Worm (Caenorhabditis elegans) whole organism, early embryonic: ENCODE results near the gene C25F9.14.

Experiments used
- F13C5.2 ChIP-seq: sonication (generic microtip); optimal IDR thresholded peaks from 2 replicates; lab custom pipeline; 2017; ENCODE audit warnings: mild to moderate bottlenecking, missing genetic modification characterization, inconsistent platforms, missing compliant biosample characterization
- ama-1 ChIP-seq: fragments of 150-350 bp; optimal IDR thresholded peaks from 2 replicates; lab custom pipeline; 2014
- scrt-1 ChIP-seq: fragments of 200-800 bp; sonication (Bioruptor generic); IDR thresholded peaks from 2 replicates; pipeline ENCODE4 v1.3.6; 2022; ENCODE audit warnings: missing genetic modification characterization, missing compliant biosample characterization

DNA sequence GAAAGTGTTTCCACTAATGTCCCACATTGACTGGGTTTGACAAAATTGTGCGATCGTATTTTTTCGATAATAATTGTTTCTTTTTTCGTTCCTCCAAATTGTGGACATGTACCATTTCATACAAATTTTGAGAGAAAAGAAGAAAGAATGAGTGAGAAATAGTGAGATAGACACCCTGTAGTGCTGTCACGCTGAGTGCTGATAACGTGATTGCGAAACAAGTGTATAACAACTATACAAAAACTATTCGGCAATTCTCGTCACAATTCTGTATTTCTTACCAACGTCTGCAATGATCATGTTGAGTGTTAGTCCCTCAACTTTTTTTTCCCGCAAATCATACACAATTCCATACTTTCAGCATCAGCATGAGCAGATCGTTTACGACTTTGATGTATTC, at the start of gene C25F9.14:
- TF ChIP-seq F13C5.2 (tag; lab: Kevin White, UChicago): no peak
- TF ChIP-seq ama-1 (lab: Kevin White, UChicago): no peak
- TF ChIP-seq scrt-1 (GFP tag; lab: Robert Waterston, UW): no peak
